Fruit fly (Drosophila melanogaster) whole organism, embryonic: ENCODE measurements around the gene Ser12.

Experiments used
- Awh ChIP-seq: fragments of 200-800 bp; sonication (Bioruptor generic); IDR thresholded peaks from 2 replicates; pipeline ENCODE4, ENCODE4 v1.3.6; 2022; ENCODE audit warnings: missing biosample characterization, missing genetic modification characterization
- CG10321 ChIP-seq: fragments of 200-800 bp; sonication (Bioruptor generic); IDR thresholded peaks from 2 replicates; pipeline ENCODE4 v1.3.6; 2022; ENCODE audit warnings: missing biosample characterization, missing genetic modification characterization
- CG11696 ChIP-seq: fragments of 200-800 bp; sonication (Bioruptor generic); IDR thresholded peaks from 2 replicates; pipeline ENCODE4 v1.3.6; 2022; ENCODE audit warnings: missing biosample characterization, missing genetic modification characterization
- CG12769 ChIP-seq: fragments of 200-800 bp; sonication (Bioruptor generic); optimal IDR thresholded peaks from 2 replicates; lab custom pipeline; 2019; ENCODE audit warnings: missing biosample characterization, mild to moderate bottlenecking, missing genetic modification characterization, moderate library complexity
- CG13287 ChIP-seq: fragments of 200-800 bp; sonication (Bioruptor generic); IDR thresholded peaks from 2 replicates; pipeline ENCODE4 v1.3.6; 2022; ENCODE audit warnings: missing biosample characterization, missing genetic modification characterization; ENCODE audit not compliant: partially characterized antibody
- CG14441 ChIP-seq: fragments of 200-800 bp; sonication (Bioruptor generic); IDR thresholded peaks from 2 replicates; pipeline ENCODE4 v1.3.6; 2022; ENCODE audit warnings: missing biosample characterization, missing genetic modification characterization
- CG1647 ChIP-seq: fragments of 200-800 bp; sonication (Bioruptor generic); optimal IDR thresholded peaks from 3 replicates; lab custom pipeline; 2016; ENCODE audit warnings: missing biosample characterization, missing genetic modification characterization
- CG2199 ChIP-seq: fragments of 200-800 bp; sonication (Bioruptor generic); IDR thresholded peaks from 3 replicates; pipeline ENCODE4 v1.3.6; 2022; ENCODE audit warnings: missing biosample characterization, missing genetic modification characterization
- CG2678 ChIP-seq: fragments of 200-800 bp; sonication (Bioruptor generic); optimal IDR thresholded peaks from 3 replicates; lab custom pipeline; 2019; ENCODE audit warnings: missing biosample characterization, mild to moderate bottlenecking, missing genetic modification characterization, moderate library complexity
- CG3726 ChIP-seq: fragments of 200-800 bp; sonication (Bioruptor generic); IDR thresholded peaks from 3 replicates; pipeline ENCODE4, ENCODE4 v1.3.6; 2022; ENCODE audit warnings: missing biosample characterization, missing genetic modification characterization
- CG4617 ChIP-seq: fragments of 200-800 bp; sonication (Bioruptor generic); optimal IDR thresholded peaks from 3 replicates; lab custom pipeline; 2016; ENCODE audit warnings: missing biosample characterization, missing genetic modification characterization, borderline replicate concordance
- CG5180 ChIP-seq: fragments of 200-800 bp; sonication (Bioruptor generic); optimal IDR thresholded peaks from 3 replicates; lab custom pipeline; 2017; ENCODE audit warnings: missing biosample characterization, missing genetic modification characterization, mild to moderate bottlenecking, moderate library complexity, missing genetic modification reagents
- CG6175 ChIP-seq: fragments of 200-800 bp; sonication (Bioruptor generic); IDR thresholded peaks from 3 replicates; pipeline ENCODE4 v1.3.6; 2022; ENCODE audit warnings: missing biosample characterization, missing genetic modification characterization
- CG6689 ChIP-seq: fragments of 200-800 bp; sonication (Bioruptor generic); IDR thresholded peaks from 2 replicates; pipeline ENCODE4 v1.3.6; 2022; ENCODE audit warnings: missing biosample characterization, missing genetic modification characterization
- CG6791 ChIP-seq: fragments of 200-800 bp; sonication (Bioruptor generic); IDR thresholded peaks from 3 replicates; pipeline ENCODE4 v1.3.6; 2022; ENCODE audit warnings: missing biosample characterization, missing genetic modification characterization; ENCODE audit not compliant: partially characterized antibody
- CG7987 ChIP-seq: fragments of 200-800 bp; sonication (Bioruptor generic); optimal IDR thresholded peaks from 2 replicates; lab custom pipeline; 2018; ENCODE audit warnings: missing biosample characterization, mild to moderate bottlenecking, missing genetic modification characterization, moderate library complexity
- CG8290 ChIP-seq, 3 experiments: fragments of 200-800 bp; sonication (Bioruptor generic); optimal IDR thresholded peaks; 2 replicates each; lab custom pipeline; 2016 to 2019; ENCODE audit warnings: missing biosample characterization in 3 of 3, missing genetic modification characterization in 3 of 3, mild to moderate bottlenecking in 2 of 3, moderate library complexity in 1 of 3
- Drgx ChIP-seq: fragments of 200-800 bp; sonication (Bioruptor generic); IDR thresholded peaks from 2 replicates; pipeline ENCODE4 v1.3.6; 2022; ENCODE audit warnings: missing biosample characterization, missing genetic modification characterization
- H15 ChIP-seq: fragments of 200-800 bp; sonication (Bioruptor generic); IDR thresholded peaks from 3 replicates; pipeline ENCODE4 v1.3.6; 2022; ENCODE audit warnings: missing biosample characterization, missing genetic modification characterization
- HLH3B ChIP-seq: fragments of 200-800 bp; sonication (Bioruptor generic); IDR thresholded peaks from 2 replicates; pipeline ENCODE4 v1.3.6; 2022; ENCODE audit warnings: missing biosample characterization, missing genetic modification characterization
- Med ChIP-seq: fragments of 200-800 bp; sonication (Bioruptor generic); peaks from one replicate; lab custom pipeline; 2016; ENCODE audit warnings: missing biosample characterization, missing genetic modification characterization, mild to moderate bottlenecking, inconsistent platforms, moderate library complexity
- Opbp ChIP-seq: fragments of 200-800 bp; sonication (Bioruptor generic); IDR thresholded peaks from 3 replicates; pipeline ENCODE4 v1.3.6; 2022; ENCODE audit warnings: missing biosample characterization, missing genetic modification characterization; ENCODE audit not compliant: partially characterized antibody
- Xrp1 ChIP-seq: fragments of 200-800 bp; sonication (Bioruptor generic); IDR thresholded peaks from 2 replicates; pipeline ENCODE4 v1.3.6; 2022; ENCODE audit warnings: missing biosample characterization, missing genetic modification characterization
- ab ChIP-seq: fragments of 200-800 bp; sonication (Bioruptor generic); optimal IDR thresholded peaks from 2 replicates; lab custom pipeline; 2016; ENCODE audit warnings: missing biosample characterization, missing genetic modification characterization
- bowl ChIP-seq: fragments of 200-800 bp; sonication (Bioruptor generic); IDR thresholded peaks from 2 replicates; pipeline ENCODE4 v1.3.6; 2022; ENCODE audit warnings: missing biosample characterization, missing genetic modification characterization
- chinmo ChIP-seq: fragments of 200-800 bp; sonication (Bioruptor generic); IDR thresholded peaks from 4 replicates; pipeline ENCODE4 v1.3.6; 2022; ENCODE audit warnings: missing biosample characterization, missing genetic modification characterization; ENCODE audit not compliant: partially characterized antibody
- ci ChIP-seq: fragments of 200-800 bp; sonication (Bioruptor generic); IDR thresholded peaks from 3 replicates; pipeline ENCODE4 v1.3.6; 2022; ENCODE audit warnings: missing biosample characterization, missing genetic modification characterization
- crol ChIP-seq: fragments of 200-800 bp; sonication (Bioruptor generic); IDR thresholded peaks from 2 replicates; pipeline ENCODE4 v1.3.6; 2022; ENCODE audit warnings: missing biosample characterization, missing genetic modification characterization
- cwo ChIP-seq: fragments of 200-800 bp; sonication (Bioruptor generic); optimal IDR thresholded peaks from 3 replicates; lab custom pipeline; 2017; ENCODE audit warnings: missing biosample characterization, missing genetic modification characterization, mild to moderate bottlenecking, moderate library complexity, missing genetic modification reagents
- grn ChIP-seq: fragments of 200-800 bp; sonication (Bioruptor generic); optimal IDR thresholded peaks from 3 replicates; lab custom pipeline; 2017; ENCODE audit warnings: missing biosample characterization, missing genetic modification characterization
- hbn ChIP-seq: fragments of 200-800 bp; sonication (Bioruptor generic); IDR thresholded peaks from 2 replicates; pipeline ENCODE4 v1.3.6; 2022; ENCODE audit warnings: missing biosample characterization, missing genetic modification characterization; ENCODE audit not compliant: partially characterized antibody
- ken ChIP-seq: fragments of 200-800 bp; sonication (Bioruptor generic); IDR thresholded peaks from 3 replicates; pipeline ENCODE4 v1.3.6; 2022; ENCODE audit warnings: missing biosample characterization, missing genetic modification characterization
- kni ChIP-seq: fragments of 200-800 bp; sonication (Bioruptor generic); optimal IDR thresholded peaks from 3 replicates; lab custom pipeline; 2017; ENCODE audit warnings: mild to moderate bottlenecking, missing biosample characterization, missing genetic modification reagents, missing genetic modification characterization
- nerfin-2 ChIP-seq: fragments of 200-800 bp; sonication (Bioruptor generic); IDR thresholded peaks from 2 replicates; pipeline ENCODE4 v1.3.6; 2022; ENCODE audit warnings: missing biosample characterization, missing genetic modification characterization; ENCODE audit not compliant: partially characterized antibody
- otp ChIP-seq: fragments of 200-800 bp; sonication (Bioruptor generic); IDR thresholded peaks from 3 replicates; pipeline ENCODE4, ENCODE4 v1.3.6; 2022; ENCODE audit warnings: missing biosample characterization, missing genetic modification characterization
- pan ChIP-seq, 4 experiments: fragments of >200 bp in 3 of 4; fragments of 200-800 bp in 1 of 4; sonication (Bioruptor generic) in 1 of 4; optimal IDR thresholded peaks in 3 of 4; IDR thresholded peaks in 1 of 4; 2 replicates each; pipeline versions ENCODE4 v1.3.6 to Lab custom; 2017 to 2022; ENCODE audit warnings: missing biosample characterization in 2 of 4, missing genetic modification characterization in 2 of 4, mixed read lengths in 1 of 4
- ranshi ChIP-seq: fragments of 200-800 bp; sonication (Bioruptor generic); IDR thresholded peaks from 2 replicates; pipeline ENCODE4 v1.3.6; 2022; ENCODE audit warnings: missing biosample characterization, missing genetic modification characterization
- row ChIP-seq: fragments of 200-800 bp; sonication (Bioruptor generic); IDR thresholded peaks from 3 replicates; pipeline ENCODE4 v1.3.6; 2022; ENCODE audit warnings: missing biosample characterization, missing genetic modification characterization
- sna ChIP-seq: fragments of 200-800 bp; sonication (Bioruptor generic); IDR thresholded peaks from 2 replicates; pipeline ENCODE4 v1.3.6; 2022; ENCODE audit warnings: missing biosample characterization, missing genetic modification characterization; ENCODE audit not compliant: partially characterized antibody
- sqz ChIP-seq: fragments of 200-800 bp; sonication (Bioruptor generic); optimal IDR thresholded peaks from 3 replicates; lab custom pipeline; 2018; ENCODE audit warnings: missing biosample characterization, mild to moderate bottlenecking, missing genetic modification characterization
- sr ChIP-seq: fragments of 200-800 bp; sonication (Bioruptor generic); IDR thresholded peaks from 3 replicates; pipeline ENCODE4 v1.3.6; 2022; ENCODE audit warnings: missing biosample characterization, missing genetic modification characterization
- tio ChIP-seq: fragments of 200-800 bp; sonication (Bioruptor generic); optimal IDR thresholded peaks from 2 replicates; lab custom pipeline; 2017; ENCODE audit warnings: missing biosample characterization, missing genetic modification characterization, inconsistent platforms
- toy ChIP-seq: fragments of 200-800 bp; sonication (Bioruptor generic); IDR thresholded peaks from 2 replicates; pipeline ENCODE4 v1.3.6; 2022; ENCODE audit warnings: missing biosample characterization, missing genetic modification characterization
- wor ChIP-seq: fragments of 200-800 bp; sonication (Bioruptor generic); IDR thresholded peaks from 2 replicates; pipeline ENCODE4 v1.3.6; 2022; ENCODE audit warnings: missing biosample characterization, missing genetic modification characterization
- zen2 ChIP-seq: fragments of 200-800 bp; sonication (Bioruptor generic); IDR thresholded peaks from 3 replicates; pipeline ENCODE4 v1.3.6; 2022; ENCODE audit warnings: missing biosample characterization, missing genetic modification characterization; ENCODE audit not compliant: partially characterized antibody

Gene Ser12

dm6 chr2L:2202853-2203717 lies 48.0 kb downstream of the Ser12 start (continued):
- TF ChIP-seq Drgx (GFP tag; lab: Robert Waterston, UW): peak; percentile 69
- TF ChIP-seq HLH3B (GFP tag; lab: Robert Waterston, UW): peak; percentile 11; the same call in 1 of the 2 replicates
- peak; percentile 85; the same call in 2 of the 3 replicates for TF ChIP-seq CG2199
- peak; percentile 3 for TF ChIP-seq CG2678 (tag; lab: Kevin White, UChicago)
- no peak for TF ChIP-seq CG4617 (GFP tag; lab: Kevin White, UChicago)
- peak; percentile 53; the same call in 1 of the 2 replicates for TF ChIP-seq bowl (GFP tag; lab: Robert Waterston, UW)
- peak; percentile 94 for TF ChIP-seq chinmo (GFP tag; lab: Robert Waterston, UW)
- peak; percentile 4; the same call in 1 of the 3 replicates for TF ChIP-seq ken (GFP tag; lab: Robert Waterston, UW)
- peak; percentile 53; the same call in 1 of the 3 replicates for TF ChIP-seq CG6175 (GFP tag; lab: Robert Waterston, UW)
- peak; percentile 38; the same call in 1 of the 2 replicates for TF ChIP-seq sna (GFP tag; lab: Robert Waterston, UW)
- TF ChIP-seq CG12769 (tag; lab: Kevin White, UChicago): peak; percentile 55
- TF ChIP-seq CG7987: peak; percentile 36
- no peak for TF ChIP-seq toy (GFP tag; lab: Robert Waterston, UW)
- TF ChIP-seq crol (GFP tag; lab: Robert Waterston, UW): peak; percentile 100
- TF ChIP-seq hbn (GFP tag; lab: Robert Waterston, UW): peak; percentile 20; the same call in 1 of the 2 replicates
- peak; percentile 38; the same call in 1 of the 3 replicates for TF ChIP-seq otp
- peak; percentile 46; the same call in 1 of the 2 replicates for TF ChIP-seq CG10321 (GFP tag; lab: Robert Waterston, UW)
- TF ChIP-seq Opbp: peak; percentile 64
- no peak for TF ChIP-seq CG8290 (GFP tag; optimal IDR thresholded peaks at IDR 0.05; lab: Kevin White, UChicago)
- TF ChIP-seq CG8290 (tag; optimal IDR thresholded peaks at IDR 0.05; lab: Kevin White, UChicago): peak in 1 of 2 experiments; percentile 55
- TF ChIP-seq CG13287 (GFP tag; lab: Robert Waterston, UW): peak; percentile 66
- peak; percentile 77; the same call in 2 of the 3 replicates for TF ChIP-seq zen2 (GFP tag; lab: Robert Waterston, UW)
- TF ChIP-seq Awh (GFP tag; lab: Robert Waterston, UW): 0 out of 2 replicates have a peak, but pooled peaks have one; percentile 8
- 0 out of 3 replicates have a peak, but pooled peaks have one; percentile 25 for TF ChIP-seq sr
- TF ChIP-seq row: peak; percentile 44; the same call in 1 of the 3 replicates
- peak; percentile 32 for TF ChIP-seq CG5180 (GFP tag; lab: Kevin White, UChicago)
- peak; percentile 89 for TF ChIP-seq ab (GFP tag; lab: Kevin White, UChicago)
- TF ChIP-seq CG3726: no peak
- peak; percentile 8 for TF ChIP-seq CG1647 (GFP tag; lab: Kevin White, UChicago)
- TF ChIP-seq CG14441: 0 out of 2 replicates have a peak, but pooled peaks have one; percentile 15
- TF ChIP-seq Xrp1 (GFP tag; lab: Robert Waterston, UW): 0 out of 2 replicates have a peak, but pooled peaks have one; percentile 6
- TF ChIP-seq H15 (GFP tag; lab: Robert Waterston, UW): 0 out of 3 replicates have a peak, but pooled peaks have one; percentile 10
- peak; percentile 70 for TF ChIP-seq sqz (GFP tag; lab: Kevin White, UChicago)
- TF ChIP-seq kni (GFP tag; lab: Kevin White, UChicago): peak; percentile 84
- TF ChIP-seq pan (optimal IDR thresholded peaks at IDR 0.05; lab: Kevin White, UChicago): no peak
- TF ChIP-seq pan (GFP tag; optimal IDR thresholded peaks at IDR 0.05 in 1 of 2, IDR thresholded peaks at IDR 0.05 in 1 of 2): peak in 1 of 2 experiments; percentile 21
- 0 out of 2 replicates have a peak, but pooled peaks have one; percentile 40 for TF ChIP-seq nerfin-2
- TF ChIP-seq CG11696: 0 out of 2 replicates have a peak, but pooled peaks have one; percentile 23
- peak; percentile 27; the same call in 1 of the 2 replicates for TF ChIP-seq ranshi
- peak; percentile 76 for TF ChIP-seq ci (GFP tag; lab: Robert Waterston, UW)
- no peak for TF ChIP-seq wor (GFP tag; lab: Robert Waterston, UW)
- TF ChIP-seq cwo (GFP tag; lab: Kevin White, UChicago): peak; percentile 8
- 0 out of 2 replicates have a peak, but pooled peaks have one; percentile 9 for TF ChIP-seq CG6689 (GFP tag; lab: Robert Waterston, UW)
- no peak for TF ChIP-seq grn (GFP tag; lab: Kevin White, UChicago)
- peak; percentile 50; the same call in 1 of the 3 replicates for TF ChIP-seq CG6791
- TF ChIP-seq tio (GFP tag; lab: Kevin White, UChicago): no peak
- TF ChIP-seq Med: peak; percentile 21
